Worm (Caenorhabditis elegans) whole organism, young adult: Measurements from ENCODE around the gene F23H11.5.
"Not testable (repeated sequence)": the region's sequence is repeated elsewhere in the genome, so short reads cannot be mapped to it uniquely, and the experiment has no call there.

Experiments
- F10E7.11 ChIP-seq: sonication (generic microtip); optimal IDR thresholded peaks from 2 replicates; lab custom pipeline; 2017; ENCODE audit warnings: mild to moderate bottlenecking, missing genetic modification characterization, moderate library complexity, missing compliant biosample characterization
- lin-35 ChIP-seq, 3 experiments: fragments of 150-350 bp in 2 of 3; sonication (generic microtip) in 1 of 3; optimal IDR thresholded peaks; 2 replicates each; lab custom pipeline; 2014 to 2018; ENCODE audit warnings: missing biosample characterization in 3 of 3, missing genetic modification characterization in 3 of 3, missing genetic modification reagents in 3 of 3
- lin-40 ChIP-seq: sonication (generic microtip); optimal IDR thresholded peaks from 2 replicates; lab custom pipeline; 2016; ENCODE audit warnings: missing genetic modification characterization, mild to moderate bottlenecking, missing compliant biosample characterization, missing genotype, missing genetic modification reagents
- tlf-1 ChIP-seq: fragments of 200-800 bp; sonication (Bioruptor generic); optimal IDR thresholded peaks from 2 replicates; lab custom pipeline; 2018; ENCODE audit warnings: mild to moderate bottlenecking, missing genetic modification characterization, missing compliant biosample characterization
- ztf-26 ChIP-seq: sonication (generic microtip); optimal IDR thresholded peaks from 2 replicates; lab custom pipeline; 2017; ENCODE audit warnings: missing genetic modification characterization, missing compliant biosample characterization

DNA sequence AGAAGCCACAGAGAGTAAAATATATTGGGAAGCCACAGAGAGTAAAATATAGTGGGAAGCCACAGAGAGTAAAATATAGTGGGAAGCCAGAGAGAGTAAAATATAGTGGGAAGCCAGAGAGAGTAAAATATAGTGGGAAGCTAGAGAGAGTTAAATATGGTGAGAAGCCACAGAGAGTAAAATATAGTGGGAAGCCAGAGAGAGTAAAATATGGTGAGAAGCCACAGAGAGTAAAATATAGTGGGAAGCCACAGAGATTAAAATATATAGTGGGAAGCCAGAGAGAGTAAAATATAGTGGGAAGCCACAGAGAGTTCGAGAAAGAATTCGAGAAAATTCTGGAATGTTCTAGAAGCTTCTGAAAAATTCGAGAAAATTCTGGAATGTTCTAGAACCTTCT lies 21.0 kb upstream of the F23H11.5 start:
- TF ChIP-seq lin-40; lin-35 (GFP tag; optimal IDR thresholded peaks at IDR 0.05; lab: Kevin White, UChicago); F10E7.11 (tag; lab: Kevin White, UChicago); tlf-1; ztf-26 (tag; lab: Kevin White, UChicago): not testable (repeated sequence)
